Fruit fly (Drosophila melanogaster): ENCODE results near the gene CG1677.
A peak's percentile ranks its signal among the peaks of the same experiment; 100 is the strongest.

The CG1677 gene

dm6 chrX:7323649-7324511 is 81.7 kb downstream of the CG1677 start, which contains the start of the genes Atg5 and Dok (continued):
- TF ChIP-seq CG4404 (GFP tag; IDR thresholded peaks at IDR 0.05) (0 out of 2 replicates have a peak, but pooled peaks have one; percentile 29), wdn (GFP tag; IDR thresholded peaks at IDR 0.05) (no peak), CG30431 (GFP tag; optimal IDR thresholded peaks at IDR 0.05) (no peak), CG9817 (tag; optimal IDR thresholded peaks at IDR 0.05) (peak; percentile 43), inv (GFP tag; IDR thresholded peaks at IDR 0.05; ENCODE audit: partially characterized antibody) (peak; percentile 56; the same call in 1 of the 2 replicates), sc (optimal IDR thresholded peaks at IDR 0.05) (no peak), sc (GFP tag; optimal IDR thresholded peaks at IDR 0.05) (no peak), CG12219 (GFP tag; optimal IDR thresholded peaks at IDR 0.05) (no peak), kah (GFP tag; optimal IDR thresholded peaks at IDR 0.05) (no peak), tgo (GFP tag; IDR thresholded peaks at IDR 0.05) (no peak), Fer3 (tag; optimal IDR thresholded peaks at IDR 0.05) (no peak), CG17361 (GFP tag; IDR thresholded peaks at IDR 0.05) (peak; percentile 64), seq (GFP tag; IDR thresholded peaks at IDR 0.05) (no peak), Aef1 (GFP tag; IDR thresholded peaks at IDR 0.05) (0 out of 3 replicates have a peak, but pooled peaks have one; percentile 15), Sox100B (GFP tag; optimal IDR thresholded peaks at IDR 0.05) (no peak), sr (GFP tag; IDR thresholded peaks at IDR 0.05) (no peak), CG14667 (GFP tag; IDR thresholded peaks at IDR 0.05) (no peak), fd102C (GFP tag; optimal IDR thresholded peaks at IDR 0.05) (no peak), Deaf1 (tag; optimal IDR thresholded peaks at IDR 0.05) (no peak), onecut (GFP tag; IDR thresholded peaks at IDR 0.05) (no peak), tll (GFP tag; optimal IDR thresholded peaks at IDR 0.05) (no peak)

- TF ChIP-seq CG8281 (tag; optimal IDR thresholded peaks at IDR 0.05) = peak; percentile 78
- TF ChIP-seq oc (tag; optimal IDR thresholded peaks at IDR 0.05) = no peak
- no peak for TF ChIP-seq Taf1 (GFP tag; IDR thresholded peaks at IDR 0.05)
- no peak for TF ChIP-seq CG7372 (GFP tag; IDR thresholded peaks at IDR 0.05)
- no peak for TF ChIP-seq pfk (GFP tag; optimal IDR thresholded peaks at IDR 0.05)
- no peak for TF ChIP-seq pita (GFP tag; optimal IDR thresholded peaks at IDR 0.05)
- TF ChIP-seq kni (GFP tag; optimal IDR thresholded peaks at IDR 0.05) = peak; percentile 37
- TF ChIP-seq Med (GFP tag) = peak; percentile 28
- no peak for TF ChIP-seq NC2β (GFP tag; optimal IDR thresholded peaks at IDR 0.05)
- no peak for TF ChIP-seq CG12155 (GFP tag; optimal IDR thresholded peaks at IDR 0.05)
- TF ChIP-seq Optix (GFP tag; IDR thresholded peaks at IDR 0.05) = no peak
- TF ChIP-seq pros (GFP tag; optimal IDR thresholded peaks at IDR 0.05) = peak; percentile 37
- no peak for TF ChIP-seq corto (GFP tag; optimal IDR thresholded peaks at IDR 0.05)
- no peak for TF ChIP-seq tna (GFP tag; IDR thresholded peaks at IDR 0.05; ENCODE audit: partially characterized antibody)
- TF ChIP-seq Deaf1 (tag; optimal IDR thresholded peaks at IDR 0.05) = peak; percentile 21
- no peak for TF ChIP-seq fd96Cb (tag; optimal IDR thresholded peaks at IDR 0.05)
- TF ChIP-seq ase (GFP tag; IDR thresholded peaks at IDR 0.05) = no peak
- TF ChIP-seq hth (optimal IDR thresholded peaks at IDR 0.05) = peak; percentile 21
- peak; percentile 58 for TF ChIP-seq sqz (GFP tag; optimal IDR thresholded peaks at IDR 0.05)
- TF ChIP-seq grau (tag; optimal IDR thresholded peaks at IDR 0.05) = no peak
- peak; percentile 67 for TF ChIP-seq zen (tag; optimal IDR thresholded peaks at IDR 0.05)
- TF ChIP-seq CG16779 (GFP tag; IDR thresholded peaks at IDR 0.05) = no peak
- no peak for TF ChIP-seq fd64A (GFP tag; optimal IDR thresholded peaks at IDR 0.05)
- no peak for TF ChIP-seq jing (GFP tag; optimal IDR thresholded peaks at IDR 0.05)
- TF ChIP-seq Hsf (GFP tag; optimal IDR thresholded peaks at IDR 0.05) = no peak
Observed at dm6 chrX:7321829-7322228, 83.8 kb downstream of the CG1677 start.

Measured in whole organism, embryonic.